Fruit fly (Drosophila melanogaster) whole organism, embryonic: Measurements from ENCODE around the gene Snx27.
A peak's percentile ranks its signal among the peaks of the same experiment; 100 is the strongest.

Experiments used
- Adf1 ChIP-seq: fragments of 200-800 bp; sonication (Bioruptor generic); IDR thresholded peaks from 2 replicates; pipeline ENCODE4 v1.3.6; 2022; ENCODE audit warnings: missing biosample characterization, missing genetic modification characterization
- CG10462 ChIP-seq: fragments of 200-800 bp; sonication (Bioruptor generic); optimal IDR thresholded peaks from 2 replicates; lab custom pipeline; 2016; ENCODE audit warnings: missing biosample characterization, missing genetic modification characterization
- CG10543 ChIP-seq: fragments of 200-800 bp; sonication (Bioruptor generic); optimal IDR thresholded peaks from 3 replicates; lab custom pipeline; 2017; ENCODE audit warnings: missing biosample characterization, mild to moderate bottlenecking, missing genetic modification characterization, moderate library complexity
- CG11085 ChIP-seq: fragments of 200-800 bp; sonication (Bioruptor generic); IDR thresholded peaks from 2 replicates; pipeline ENCODE4 v1.3.6; 2022; ENCODE audit warnings: missing biosample characterization, missing genetic modification characterization
- CG11695 ChIP-seq: fragments of 200-800 bp; sonication (Bioruptor generic); IDR thresholded peaks from 3 replicates; pipeline ENCODE4 v1.3.6; 2022; ENCODE audit warnings: missing biosample characterization, missing genetic modification characterization
- CG12236 ChIP-seq: fragments of 200-800 bp; sonication (Bioruptor generic); optimal IDR thresholded peaks from 2 replicates; lab custom pipeline; 2016; ENCODE audit warnings: missing biosample characterization, missing genetic modification characterization
- CG12299 ChIP-seq: fragments of 200-800 bp; sonication (Bioruptor generic); optimal IDR thresholded peaks from 2 replicates; lab custom pipeline; 2018; ENCODE audit warnings: missing biosample characterization, mild to moderate bottlenecking, missing genetic modification characterization
- CG13123 ChIP-seq: fragments of 200-800 bp; sonication (Bioruptor generic); optimal IDR thresholded peaks from 2 replicates; lab custom pipeline; 2016; ENCODE audit warnings: missing biosample characterization, missing genetic modification characterization
- CG14965 ChIP-seq: fragments of 200-800 bp; sonication (Bioruptor generic); optimal IDR thresholded peaks from 2 replicates; lab custom pipeline; 2016; ENCODE audit warnings: missing biosample characterization, missing genetic modification characterization, borderline replicate concordance
- CG15696 ChIP-seq: fragments of 200-800 bp; sonication (Bioruptor generic); optimal IDR thresholded peaks from 2 replicates; lab custom pipeline; 2019; ENCODE audit warnings: missing biosample characterization, mild to moderate bottlenecking, missing genetic modification characterization, moderate library complexity
- CG16815 ChIP-seq: fragments of 200-800 bp; sonication (Bioruptor generic); optimal IDR thresholded peaks from 3 replicates; lab custom pipeline; 2017; ENCODE audit warnings: missing biosample characterization, mild to moderate bottlenecking, missing genetic modification characterization
- CG2889 ChIP-seq: fragments of 200-800 bp; sonication (Bioruptor generic); IDR thresholded peaks from 3 replicates; pipeline ENCODE4 v1.3.6; 2022; ENCODE audit warnings: missing biosample characterization, missing genetic modification characterization
- CG33213 ChIP-seq: fragments of 200-800 bp; sonication (Bioruptor generic); optimal IDR thresholded peaks from 3 replicates; lab custom pipeline; 2016; ENCODE audit warnings: missing biosample characterization, missing genetic modification characterization
- CG4328 ChIP-seq: fragments of 200-800 bp; sonication (Bioruptor generic); optimal IDR thresholded peaks from 3 replicates; lab custom pipeline; 2017; ENCODE audit warnings: missing biosample characterization, missing genetic modification reagents, missing genetic modification characterization
- CG6813 ChIP-seq: fragments of 200-800 bp; sonication (Bioruptor generic); optimal IDR thresholded peaks from 2 replicates; lab custom pipeline; 2017; ENCODE audit warnings: missing biosample characterization, missing genetic modification characterization, mild to moderate bottlenecking, moderate library complexity, missing genetic modification reagents
- CG7745 ChIP-seq: fragments of 200-800 bp; sonication (Bioruptor generic); optimal IDR thresholded peaks from 2 replicates; lab custom pipeline; 2018; ENCODE audit warnings: missing biosample characterization, mild to moderate bottlenecking, missing genetic modification characterization, moderate library complexity
- CG7839 ChIP-seq: fragments of 200-800 bp; sonication (Bioruptor generic); optimal IDR thresholded peaks from 3 replicates; lab custom pipeline; 2018; ENCODE audit warnings: missing biosample characterization, mild to moderate bottlenecking, missing genetic modification characterization, moderate library complexity
- CG8089 ChIP-seq: fragments of 200-800 bp; sonication (Bioruptor generic); optimal IDR thresholded peaks from 3 replicates; lab custom pipeline; 2016; ENCODE audit warnings: missing biosample characterization, missing genetic modification characterization
- CG8359 ChIP-seq: fragments of 200-800 bp; sonication (Bioruptor generic); optimal IDR thresholded peaks from 2 replicates; lab custom pipeline; 2017; ENCODE audit warnings: missing biosample characterization, mild to moderate bottlenecking, missing genetic modification characterization, borderline replicate concordance
- CG8924 ChIP-seq: fragments of 200-800 bp; optimal IDR thresholded peaks from 3 replicates; lab custom pipeline; 2019; ENCODE audit warnings: missing biosample characterization, mild to moderate bottlenecking, missing genetic modification characterization, moderate library complexity
- CG9797 ChIP-seq: fragments of 200-800 bp; sonication (Bioruptor generic); optimal IDR thresholded peaks from 3 replicates; lab custom pipeline; 2018; ENCODE audit warnings: missing biosample characterization, mild to moderate bottlenecking, missing genetic modification characterization
- D ChIP-seq, 2 experiments: fragments of 200-800 bp in 1 of 2; fragments of >200 bp in 1 of 2; sonication (Bioruptor generic) in 1 of 2; optimal IDR thresholded peaks; 2 replicates in 1 of 2; 3 replicates in 1 of 2; lab custom pipeline; 2017; ENCODE audit warnings: mild to moderate bottlenecking in 1 of 2, missing biosample characterization in 1 of 2, missing genetic modification characterization in 1 of 2, missing genetic modification reagents in 1 of 2
- Dll ChIP-seq: fragments of 200-800 bp; sonication (Bioruptor generic); IDR thresholded peaks from 4 replicates; pipeline ENCODE4 v1.3.6; 2022; ENCODE audit warnings: missing biosample characterization, missing genetic modification characterization; ENCODE audit not compliant: partially characterized antibody
- MESR4 ChIP-seq: fragments of 200-800 bp; sonication (Bioruptor generic); optimal IDR thresholded peaks from 2 replicates; lab custom pipeline; 2018; ENCODE audit warnings: missing biosample characterization, mild to moderate bottlenecking, missing genetic modification characterization, moderate library complexity
- Max ChIP-seq: fragments of 200-800 bp; sonication (Bioruptor generic); optimal IDR thresholded peaks from 2 replicates; lab custom pipeline; 2016; ENCODE audit warnings: missing biosample characterization, mild to moderate bottlenecking, missing genetic modification characterization
- NC2α ChIP-seq: fragments of 200-800 bp; sonication (Bioruptor generic); optimal IDR thresholded peaks from 2 replicates; lab custom pipeline; 2016; ENCODE audit warnings: missing biosample characterization, missing genetic modification characterization
- PHDP ChIP-seq: fragments of 200-800 bp; sonication (Bioruptor generic); optimal IDR thresholded peaks from 3 replicates; lab custom pipeline; 2018; ENCODE audit warnings: missing biosample characterization, mild to moderate bottlenecking, missing genetic modification characterization, moderate library complexity
- Six4 ChIP-seq: fragments of 200-800 bp; sonication (Bioruptor generic); optimal IDR thresholded peaks from 2 replicates; lab custom pipeline; 2016; ENCODE audit warnings: missing biosample characterization, missing genetic modification characterization
- Spps ChIP-seq: fragments of 200-800 bp; sonication (Bioruptor generic); optimal IDR thresholded peaks from 2 replicates; lab custom pipeline; 2018; ENCODE audit warnings: missing biosample characterization, mild to moderate bottlenecking, missing genetic modification characterization
- al ChIP-seq: fragments of 200-800 bp; sonication (Bioruptor generic); IDR thresholded peaks from 2 replicates; pipeline ENCODE4 v1.3.6; 2022; ENCODE audit warnings: missing biosample characterization, missing genetic modification characterization
- crp ChIP-seq, 2 experiments: fragments of 200-800 bp; sonication (Bioruptor generic); optimal IDR thresholded peaks; 2 replicates in 1 of 2; 3 replicates in 1 of 2; lab custom pipeline; 2017; ENCODE audit warnings: missing biosample characterization in 2 of 2, missing genetic modification characterization in 2 of 2, mild to moderate bottlenecking in 1 of 2, moderate library complexity in 1 of 2
- dimm ChIP-seq: fragments of 200-800 bp; sonication (Bioruptor generic); IDR thresholded peaks from 2 replicates; pipeline ENCODE4 v1.3.6; 2022; ENCODE audit warnings: missing biosample characterization, missing genetic modification characterization
- eve ChIP-seq, 2 experiments: fragments of >200 bp; optimal IDR thresholded peaks; 2 replicates each; lab custom pipeline; 2017; ENCODE audit warnings: missing biosample characterization in 2 of 2, missing genetic modification characterization in 2 of 2
- ftz-f1 ChIP-seq: fragments of 200-800 bp; sonication (Bioruptor generic); optimal IDR thresholded peaks from 2 replicates; lab custom pipeline; 2016; ENCODE audit warnings: missing biosample characterization, missing genetic modification characterization
- fu2 ChIP-seq: fragments of 200-800 bp; sonication (Bioruptor generic); optimal IDR thresholded peaks from 2 replicates; lab custom pipeline; 2016; ENCODE audit warnings: missing biosample characterization, missing genetic modification characterization
- gt ChIP-seq: fragments of 200-800 bp; sonication (Bioruptor generic); IDR thresholded peaks from 2 replicates; pipeline ENCODE4 v1.3.6; 2022; ENCODE audit warnings: missing biosample characterization, missing genetic modification characterization
- hbn ChIP-seq: fragments of 200-800 bp; sonication (Bioruptor generic); IDR thresholded peaks from 2 replicates; pipeline ENCODE4 v1.3.6; 2022; ENCODE audit warnings: missing biosample characterization, missing genetic modification characterization; ENCODE audit not compliant: partially characterized antibody
- hkb ChIP-seq, 2 experiments: fragments of 200-800 bp in 1 of 2; fragments of >200 bp in 1 of 2; sonication (Bioruptor generic) in 1 of 2; IDR thresholded peaks in 1 of 2; optimal IDR thresholded peaks in 1 of 2; 2 replicates each; pipeline versions ENCODE4 v1.3.6 to Lab custom; 2017 to 2022; ENCODE audit warnings: missing biosample characterization in 1 of 2, missing genetic modification characterization in 1 of 2
- jing ChIP-seq: fragments of 200-800 bp; sonication (Bioruptor generic); optimal IDR thresholded peaks from 2 replicates; lab custom pipeline; 2018; ENCODE audit warnings: missing biosample characterization, mild to moderate bottlenecking, missing genetic modification characterization
- lov ChIP-seq, 2 experiments: fragments of 200-800 bp in 1 of 2; fragments of >200 bp in 1 of 2; sonication (Bioruptor generic) in 1 of 2; IDR thresholded peaks in 1 of 2; optimal IDR thresholded peaks in 1 of 2; 2 replicates in 1 of 2; 3 replicates in 1 of 2; pipeline versions ENCODE4 v1.3.6 to Lab custom; 2017 to 2022; ENCODE audit warnings: missing biosample characterization in 1 of 2, missing genetic modification characterization in 1 of 2
- mam ChIP-seq: fragments of 200-800 bp; sonication (Bioruptor generic); optimal IDR thresholded peaks from 3 replicates; lab custom pipeline; 2016; ENCODE audit warnings: missing biosample characterization, missing genetic modification characterization
- oc ChIP-seq: fragments of 200-800 bp; sonication (Bioruptor generic); optimal IDR thresholded peaks from 2 replicates; lab custom pipeline; 2018; ENCODE audit warnings: missing biosample characterization, mild to moderate bottlenecking, missing genetic modification characterization, moderate library complexity
- onecut ChIP-seq: fragments of 200-800 bp; sonication (Bioruptor generic); IDR thresholded peaks from 2 replicates; pipeline ENCODE4 v1.3.6; 2022; ENCODE audit warnings: missing biosample characterization, missing genetic modification characterization
- row ChIP-seq: fragments of 200-800 bp; sonication (Bioruptor generic); IDR thresholded peaks from 3 replicates; pipeline ENCODE4 v1.3.6; 2022; ENCODE audit warnings: missing biosample characterization, missing genetic modification characterization
- seq ChIP-seq: fragments of 200-800 bp; sonication (Bioruptor generic); IDR thresholded peaks from 2 replicates; pipeline ENCODE4 v1.3.6; 2022; ENCODE audit warnings: missing biosample characterization, missing genetic modification characterization
- slou ChIP-seq: fragments of 200-800 bp; sonication (Bioruptor generic); optimal IDR thresholded peaks from 3 replicates; lab custom pipeline; 2016; ENCODE audit warnings: missing biosample characterization, missing genetic modification characterization
- ssp ChIP-seq: fragments of 200-800 bp; sonication (Bioruptor generic); IDR thresholded peaks from 2 replicates; pipeline ENCODE4 v1.3.6; 2022; ENCODE audit warnings: missing biosample characterization, missing genetic modification characterization
- sug ChIP-seq: fragments of 200-800 bp; optimal IDR thresholded peaks from 2 replicates; lab custom pipeline; 2019; ENCODE audit warnings: missing biosample characterization, mild to moderate bottlenecking, missing genetic modification characterization, moderate library complexity
- yki ChIP-seq: fragments of >200 bp; optimal IDR thresholded peaks from 3 replicates; lab custom pipeline; 2018

The Snx27 gene

dm6 chrX:5718476-5719012 is 19.3 kb downstream of the Snx27 start (continued):
- TF ChIP-seq CG11085 (GFP tag; lab: Robert Waterston, UW): peak; percentile 52
- TF ChIP-seq crp (GFP tag; optimal IDR thresholded peaks at IDR 0.05; lab: Kevin White, UChicago): no peak
- peak; percentile 46; the same call in 1 of the 2 replicates for TF ChIP-seq seq (GFP tag; lab: Robert Waterston, UW)
- TF ChIP-seq CG33213 (GFP tag; lab: Kevin White, UChicago): no peak
- TF ChIP-seq dimm (GFP tag; lab: Robert Waterston, UW): no peak
- no peak for TF ChIP-seq Spps (tag; lab: Kevin White, UChicago)
- no peak for TF ChIP-seq Dll (GFP tag; lab: Robert Waterston, UW)
- TF ChIP-seq row (GFP tag; lab: Robert Waterston, UW): peak; percentile 83
- peak; percentile 72 for TF ChIP-seq al (GFP tag; lab: Robert Waterston, UW)
- TF ChIP-seq lov (optimal IDR thresholded peaks at IDR 0.05; lab: Kevin White, UChicago): no peak
- no peak for TF ChIP-seq lov (GFP tag; IDR thresholded peaks at IDR 0.05; lab: Robert Waterston, UW)
- no peak for TF ChIP-seq CG8359
- no peak for TF ChIP-seq eve (GFP tag; optimal IDR thresholded peaks at IDR 0.05; lab: Kevin White, UChicago)
- no peak for TF ChIP-seq ftz-f1 (GFP tag; lab: Kevin White, UChicago)
- no peak for TF ChIP-seq slou (GFP tag; lab: Kevin White, UChicago)
- TF ChIP-seq Adf1: peak; percentile 50
- no peak for TF ChIP-seq gt
- TF ChIP-seq CG8089 (GFP tag; lab: Kevin White, UChicago): no peak
- TF ChIP-seq jing (GFP tag; lab: Kevin White, UChicago): no peak
- TF ChIP-seq hbn (GFP tag; lab: Robert Waterston, UW): no peak
- no peak for TF ChIP-seq D (optimal IDR thresholded peaks at IDR 0.05; lab: Kevin White, UChicago)
- TF ChIP-seq D (GFP tag; optimal IDR thresholded peaks at IDR 0.05; lab: Kevin White, UChicago): no peak
- TF ChIP-seq CG6813: peak; percentile 33
- TF ChIP-seq CG9797 (GFP tag; lab: Kevin White, UChicago): no peak
- no peak for TF ChIP-seq CG12236
- no peak for TF ChIP-seq onecut
- TF ChIP-seq Max (GFP tag; lab: Kevin White, UChicago): peak; percentile 1
- peak; percentile 72 for TF ChIP-seq CG10543
- TF ChIP-seq Six4 (GFP tag; lab: Kevin White, UChicago): no peak
- peak; percentile 69 for TF ChIP-seq PHDP (tag; lab: Kevin White, UChicago)
- TF ChIP-seq CG13123: no peak
- TF ChIP-seq CG7839 (tag; lab: Kevin White, UChicago): peak; percentile 79
- TF ChIP-seq CG15696 (tag; lab: Kevin White, UChicago): no peak
- TF ChIP-seq CG8924 (tag; lab: Kevin White, UChicago): peak; percentile 69
- TF ChIP-seq MESR4: no peak
- peak; percentile 28 for TF ChIP-seq CG4328 (GFP tag; lab: Kevin White, UChicago)
- no peak for TF ChIP-seq CG14965 (GFP tag; lab: Kevin White, UChicago)
- peak; percentile 37 for TF ChIP-seq CG16815
- peak; percentile 92 for TF ChIP-seq sug (tag; lab: Kevin White, UChicago)
- 0 out of 3 replicates have a peak, but pooled peaks have one; percentile 50 for TF ChIP-seq CG2889
- TF ChIP-seq mam (GFP tag; lab: Kevin White, UChicago): no peak
- no peak for TF ChIP-seq oc (tag; lab: Kevin White, UChicago)
- TF ChIP-seq CG7745 (tag; lab: Kevin White, UChicago): no peak
- no peak for TF ChIP-seq CG10462 (GFP tag; lab: Kevin White, UChicago)
- no peak for TF ChIP-seq yki (lab: Kevin White, UChicago)
- TF ChIP-seq CG11695 (GFP tag; lab: Robert Waterston, UW): peak; percentile 57; the same call in 1 of the 3 replicates
- no peak for TF ChIP-seq ssp (GFP tag; lab: Robert Waterston, UW)
- TF ChIP-seq fu2 (GFP tag; lab: Kevin White, UChicago): no peak
- peak; percentile 8 for TF ChIP-seq CG12299 (tag; lab: Kevin White, UChicago)
- no peak for TF ChIP-seq hkb (optimal IDR thresholded peaks at IDR 0.05; lab: Kevin White, UChicago)
- peak; percentile 64; the same call in 1 of the 2 replicates for TF ChIP-seq hkb (GFP tag; IDR thresholded peaks at IDR 0.05; lab: Robert Waterston, UW)
- no peak for TF ChIP-seq NC2α (GFP tag; lab: Kevin White, UChicago)
